Fruit fly (Drosophila melanogaster) whole organism, embryonic: ENCODE data around the gene yellow-e.

Source experiments
- Ada2b ChIP-seq: fragments of 200-800 bp; sonication (Bioruptor generic); IDR thresholded peaks from 2 replicates; pipeline ENCODE4 v1.3.6; 2022; ENCODE audit warnings: missing biosample characterization, missing genetic modification characterization
- Bdp1 ChIP-seq: fragments of 200-800 bp; sonication (Bioruptor generic); optimal IDR thresholded peaks from 3 replicates; lab custom pipeline; 2016; ENCODE audit warnings: missing biosample characterization, missing genetic modification characterization
- Bteb2 ChIP-seq: fragments of 200-800 bp; sonication (Bioruptor generic); optimal IDR thresholded peaks from 2 replicates; lab custom pipeline; 2016; ENCODE audit warnings: missing biosample characterization, missing genetic modification characterization
- CG10462 ChIP-seq: fragments of 200-800 bp; sonication (Bioruptor generic); optimal IDR thresholded peaks from 2 replicates; lab custom pipeline; 2016; ENCODE audit warnings: missing biosample characterization, missing genetic modification characterization
- CG11085 ChIP-seq: fragments of 200-800 bp; sonication (Bioruptor generic); IDR thresholded peaks from 2 replicates; pipeline ENCODE4 v1.3.6; 2022; ENCODE audit warnings: missing biosample characterization, missing genetic modification characterization
- CG13624 ChIP-seq: fragments of 200-800 bp; sonication (Bioruptor generic); optimal IDR thresholded peaks from 2 replicates; lab custom pipeline; 2016; ENCODE audit warnings: missing biosample characterization, missing genetic modification characterization
- CG2116 ChIP-seq: fragments of 200-800 bp; sonication (Bioruptor generic); optimal IDR thresholded peaks from 3 replicates; lab custom pipeline; 2018; ENCODE audit warnings: missing biosample characterization, mild to moderate bottlenecking, missing genetic modification characterization
- CG34376 ChIP-seq: fragments of 200-800 bp; sonication (Bioruptor generic); optimal IDR thresholded peaks from 2 replicates; lab custom pipeline; 2018; ENCODE audit warnings: missing biosample characterization, mild to moderate bottlenecking, missing genetic modification characterization
- CG3838 ChIP-seq: fragments of 200-800 bp; sonication (Bioruptor generic); optimal IDR thresholded peaks from 3 replicates; lab custom pipeline; 2016; ENCODE audit warnings: missing biosample characterization, missing genetic modification characterization
- CG42726 ChIP-seq: fragments of 200-800 bp; sonication (Bioruptor generic); IDR thresholded peaks from 2 replicates; pipeline ENCODE4 v1.3.6; 2022; ENCODE audit warnings: missing biosample characterization, missing genetic modification characterization; ENCODE audit not compliant: partially characterized antibody
- CG43689 ChIP-seq: fragments of 200-800 bp; sonication (Bioruptor generic); IDR thresholded peaks from 2 replicates; pipeline ENCODE4 v1.3.6; 2022; ENCODE audit warnings: missing biosample characterization, missing genetic modification characterization
- CG5180 ChIP-seq: fragments of 200-800 bp; sonication (Bioruptor generic); optimal IDR thresholded peaks from 3 replicates; lab custom pipeline; 2017; ENCODE audit warnings: missing biosample characterization, missing genetic modification characterization, mild to moderate bottlenecking, moderate library complexity, missing genetic modification reagents
- CG6272 ChIP-seq: fragments of 200-800 bp; sonication (Bioruptor generic); IDR thresholded peaks from 2 replicates; pipeline ENCODE4 v1.3.6; 2022; ENCODE audit warnings: missing biosample characterization, missing genetic modification characterization
- CG6689 ChIP-seq: fragments of 200-800 bp; sonication (Bioruptor generic); IDR thresholded peaks from 2 replicates; pipeline ENCODE4 v1.3.6; 2022; ENCODE audit warnings: missing biosample characterization, missing genetic modification characterization
- CG6813 ChIP-seq: fragments of 200-800 bp; sonication (Bioruptor generic); optimal IDR thresholded peaks from 2 replicates; lab custom pipeline; 2017; ENCODE audit warnings: missing biosample characterization, missing genetic modification characterization, mild to moderate bottlenecking, moderate library complexity, missing genetic modification reagents
- CG7928 ChIP-seq: fragments of 200-800 bp; sonication (Bioruptor generic); optimal IDR thresholded peaks from 2 replicates; lab custom pipeline; 2017; ENCODE audit warnings: missing biosample characterization, mild to moderate bottlenecking, missing genetic modification characterization
- CG8281 ChIP-seq: fragments of 200-800 bp; sonication (Bioruptor generic); optimal IDR thresholded peaks from 2 replicates; lab custom pipeline; 2018; ENCODE audit warnings: missing biosample characterization, mild to moderate bottlenecking, missing genetic modification characterization, moderate library complexity
- CG9609 ChIP-seq: fragments of 200-800 bp; sonication (Bioruptor generic); optimal IDR thresholded peaks from 3 replicates; lab custom pipeline; 2016; ENCODE audit warnings: missing biosample characterization, missing genetic modification characterization
- Dek ChIP-seq: fragments of 200-800 bp; sonication (Bioruptor generic); optimal IDR thresholded peaks from 3 replicates; lab custom pipeline; 2019; ENCODE audit warnings: missing biosample characterization, mild to moderate bottlenecking, missing genetic modification characterization, moderate library complexity
- Dp ChIP-seq: fragments of 200-800 bp; sonication (Bioruptor generic); optimal IDR thresholded peaks from 2 replicates; lab custom pipeline; 2018; ENCODE audit warnings: missing biosample characterization, mild to moderate bottlenecking, missing genetic modification characterization, moderate library complexity
- Ets97D ChIP-seq: fragments of 200-800 bp; sonication (Bioruptor generic); optimal IDR thresholded peaks from 3 replicates; lab custom pipeline; 2016; ENCODE audit warnings: missing biosample characterization, missing genetic modification characterization
- Fer3 ChIP-seq: fragments of 200-800 bp; sonication (Bioruptor generic); optimal IDR thresholded peaks from 2 replicates; lab custom pipeline; 2018; ENCODE audit warnings: missing biosample characterization, mild to moderate bottlenecking, missing genetic modification characterization, moderate library complexity
- HLH4C ChIP-seq: fragments of 200-800 bp; sonication (Bioruptor generic); IDR thresholded peaks from 3 replicates; pipeline ENCODE4 v1.3.6; 2022; ENCODE audit warnings: missing biosample characterization, missing genetic modification characterization; ENCODE audit not compliant: partially characterized antibody
- Lhr ChIP-seq: fragments of 200-800 bp; sonication (Bioruptor generic); optimal IDR thresholded peaks from 3 replicates; lab custom pipeline; 2017; ENCODE audit warnings: mild to moderate bottlenecking, missing biosample characterization, missing genetic modification reagents, missing genetic modification characterization
- Lpt ChIP-seq: fragments of >200 bp; optimal IDR thresholded peaks from 2 replicates; lab custom pipeline; 2018; ENCODE audit warnings: missing biosample characterization, missing genetic modification characterization
- MBD-R2 ChIP-seq: fragments of 200-800 bp; sonication (Bioruptor generic); IDR thresholded peaks from 2 replicates; pipeline ENCODE4 v1.3.6; 2022; ENCODE audit warnings: missing biosample characterization, missing genetic modification characterization
- MESR4 ChIP-seq: fragments of 200-800 bp; sonication (Bioruptor generic); optimal IDR thresholded peaks from 2 replicates; lab custom pipeline; 2018; ENCODE audit warnings: missing biosample characterization, mild to moderate bottlenecking, missing genetic modification characterization, moderate library complexity
- Mrtf ChIP-seq: fragments of 200-800 bp; sonication (Bioruptor generic); IDR thresholded peaks from 3 replicates; pipeline ENCODE4 v1.3.6; 2022; ENCODE audit warnings: missing biosample characterization, missing genetic modification characterization
- Nf-YA ChIP-seq: fragments of 200-800 bp; sonication (Bioruptor generic); IDR thresholded peaks from 2 replicates; pipeline ENCODE4 v1.3.6; 2022; ENCODE audit warnings: missing biosample characterization, missing genetic modification characterization
- Stat92E ChIP-seq, 3 experiments: fragments of >200 bp in 2 of 3; fragments of 200-800 bp in 1 of 3; sonication (Bioruptor generic) in 1 of 3; optimal IDR thresholded peaks; 2 replicates each; lab custom pipeline; 2017 to 2019; ENCODE audit warnings: missing biosample characterization in 3 of 3, missing genetic modification characterization in 3 of 3, mild to moderate bottlenecking in 1 of 3, moderate library complexity in 1 of 3
- ab ChIP-seq: fragments of 200-800 bp; sonication (Bioruptor generic); optimal IDR thresholded peaks from 2 replicates; lab custom pipeline; 2016; ENCODE audit warnings: missing biosample characterization, missing genetic modification characterization
- az2 ChIP-seq: fragments of 200-800 bp; sonication (Bioruptor generic); optimal IDR thresholded peaks from 3 replicates; lab custom pipeline; 2016; ENCODE audit warnings: missing biosample characterization, missing genetic modification characterization
- bab2 ChIP-seq: fragments of 200-800 bp; sonication (Bioruptor generic); optimal IDR thresholded peaks from 2 replicates; lab custom pipeline; 2016; ENCODE audit warnings: missing biosample characterization, missing genetic modification characterization
- caup ChIP-seq: fragments of 200-800 bp; sonication (Bioruptor generic); optimal IDR thresholded peaks from 3 replicates; lab custom pipeline; 2017; ENCODE audit warnings: missing biosample characterization, mild to moderate bottlenecking, missing genetic modification characterization, moderate library complexity; ENCODE audit not compliant: severe bottlenecking
- crol ChIP-seq: fragments of 200-800 bp; sonication (Bioruptor generic); IDR thresholded peaks from 2 replicates; pipeline ENCODE4 v1.3.6; 2022; ENCODE audit warnings: missing biosample characterization, missing genetic modification characterization
- dati ChIP-seq: fragments of 200-800 bp; sonication (Bioruptor generic); IDR thresholded peaks from 2 replicates; pipeline ENCODE4 v1.3.6; 2022; ENCODE audit warnings: missing biosample characterization, missing genetic modification characterization
- gfzf ChIP-seq: fragments of 200-800 bp; sonication (Bioruptor generic); optimal IDR thresholded peaks from 2 replicates; lab custom pipeline; 2016; ENCODE audit warnings: missing biosample characterization, mild to moderate bottlenecking, missing genetic modification characterization, moderate library complexity
- gsb ChIP-seq: fragments of 200-800 bp; sonication (Bioruptor generic); IDR thresholded peaks from 2 replicates; pipeline ENCODE4 v1.3.6; 2022; ENCODE audit warnings: missing biosample characterization, missing genetic modification characterization
- her ChIP-seq: fragments of 200-800 bp; sonication (Bioruptor generic); optimal IDR thresholded peaks from 2 replicates; lab custom pipeline; 2016; ENCODE audit warnings: missing biosample characterization, missing genetic modification characterization
- lab ChIP-seq: fragments of 200-800 bp; sonication (Bioruptor generic); optimal IDR thresholded peaks from 3 replicates; lab custom pipeline; 2017; ENCODE audit warnings: missing biosample characterization, missing genetic modification characterization, mild to moderate bottlenecking, moderate library complexity, missing genetic modification reagents
- lola ChIP-seq, 3 experiments: fragments of >200 bp in 2 of 3; fragments of 200-800 bp in 1 of 3; sonication (Bioruptor generic) in 1 of 3; optimal IDR thresholded peaks; 2 replicates each; lab custom pipeline; 2017 to 2019; ENCODE audit warnings: missing biosample characterization in 3 of 3, missing genetic modification characterization in 3 of 3, mild to moderate bottlenecking in 1 of 3, moderate library complexity in 1 of 3
- org-1 ChIP-seq: fragments of 200-800 bp; sonication (Bioruptor generic); optimal IDR thresholded peaks from 2 replicates; lab custom pipeline; 2017; ENCODE audit warnings: missing biosample characterization, missing genetic modification characterization
- pnt ChIP-seq: fragments of 200-800 bp; sonication (Bioruptor generic); optimal IDR thresholded peaks from 3 replicates; lab custom pipeline; 2016; ENCODE audit warnings: missing biosample characterization, missing genetic modification characterization
- psq ChIP-seq: fragments of 200-800 bp; sonication (Bioruptor generic); optimal IDR thresholded peaks from 2 replicates; lab custom pipeline; 2017; ENCODE audit warnings: missing biosample characterization, missing genetic modification characterization
- run ChIP-seq: fragments of 200-800 bp; sonication (Bioruptor generic); optimal IDR thresholded peaks from 3 replicates; lab custom pipeline; 2018; ENCODE audit warnings: missing biosample characterization, mild to moderate bottlenecking, missing genetic modification characterization
- schlank ChIP-seq: fragments of 200-800 bp; sonication (Bioruptor generic); optimal IDR thresholded peaks from 2 replicates; lab custom pipeline; 2018; ENCODE audit warnings: missing biosample characterization, mild to moderate bottlenecking, missing genetic modification characterization
- sens-2 ChIP-seq: fragments of 200-800 bp; sonication (Bioruptor generic); IDR thresholded peaks from 2 replicates; pipeline ENCODE4 v1.3.6; 2022; ENCODE audit warnings: missing biosample characterization, missing genetic modification characterization
- seq ChIP-seq: fragments of 200-800 bp; sonication (Bioruptor generic); IDR thresholded peaks from 2 replicates; pipeline ENCODE4 v1.3.6; 2022; ENCODE audit warnings: missing biosample characterization, missing genetic modification characterization
- tin ChIP-seq: fragments of 200-800 bp; sonication (Bioruptor generic); optimal IDR thresholded peaks from 3 replicates; lab custom pipeline; 2016; ENCODE audit warnings: missing biosample characterization, missing genetic modification characterization
- usp ChIP-seq: fragments of >200 bp; optimal IDR thresholded peaks from 2 replicates; lab custom pipeline; 2017; ENCODE audit warnings: missing biosample characterization, missing genetic modification characterization
- vvl ChIP-seq: fragments of 200-800 bp; sonication (Bioruptor generic); IDR thresholded peaks from 2 replicates; pipeline ENCODE4 v1.3.6; 2022; ENCODE audit warnings: missing biosample characterization, missing genetic modification characterization

yellow-e gene

dm6 chr3R:13433623-13434022 lies 18.5 kb upstream of the yellow-e start (continued):
- TF ChIP-seq MBD-R2 (peak; percentile 9; the same call in 1 of the 2 replicates), Nf-YA (GFP tag; lab: Robert Waterston, UW) (no peak), CG9609 (GFP tag; lab: Kevin White, UChicago) (peak; percentile 31), Fer3 (tag; lab: Kevin White, UChicago) (peak; percentile 63), CG11085 (GFP tag; lab: Robert Waterston, UW) (no peak), lola (GFP tag; optimal IDR thresholded peaks at IDR 0.05; lab: Kevin White, UChicago) (peak in 1 of 3 experiments; percentile 87), Dp (GFP tag; lab: Kevin White, UChicago) (no peak), lab (GFP tag; lab: Kevin White, UChicago) (peak; percentile 82), CG7928 (GFP tag; lab: Kevin White, UChicago) (no peak), CG8281 (tag; lab: Kevin White, UChicago) (peak; percentile 60), seq (peak; percentile 86), HLH4C (GFP tag; lab: Robert Waterston, UW) (no peak), CG43689 (peak; percentile 47; the same call in 1 of the 2 replicates), caup (GFP tag; lab: Kevin White, UChicago) (peak; percentile 70), tin (peak; percentile 32), CG34376 (GFP tag; lab: Kevin White, UChicago) (peak; percentile 12), crol (GFP tag; lab: Robert Waterston, UW) (no peak), Bdp1 (GFP tag; lab: Kevin White, UChicago) (peak; percentile 44), dati (GFP tag; lab: Robert Waterston, UW) (no peak; the same call in 1 of the 2 replicates), Dek (tag; lab: Kevin White, UChicago) (peak; percentile 75), her (GFP tag; lab: Kevin White, UChicago) (peak; percentile 5), vvl (GFP tag; lab: Robert Waterston, UW) (peak; percentile 88), ab (GFP tag; lab: Kevin White, UChicago) (no peak), bab2 (GFP tag; lab: Kevin White, UChicago) (peak; percentile 26), gsb (peak; percentile 39; the same call in 1 of the 2 replicates), CG13624 (GFP tag; lab: Kevin White, UChicago) (no peak), pnt (GFP tag; lab: Kevin White, UChicago) (no peak), MESR4 (GFP tag; lab: Kevin White, UChicago) (peak; percentile 19), run (peak; percentile 72), Stat92E (GFP tag; optimal IDR thresholded peaks at IDR 0.05; lab: Kevin White, UChicago) (no peak), psq (GFP tag; lab: Kevin White, UChicago) (peak; percentile 53), usp (GFP tag; lab: Kevin White, UChicago) (no peak), sens-2 (GFP tag; lab: Robert Waterston, UW) (peak; percentile 61; the same call in 1 of the 2 replicates), CG6813 (peak; percentile 78), Ada2b (peak; percentile 61), CG10462 (peak; percentile 72), Bteb2 (GFP tag; lab: Kevin White, UChicago) (peak; percentile 73), CG6272 (GFP tag; lab: Robert Waterston, UW) (no peak), CG6689 (peak; percentile 71), Lhr (GFP tag; lab: Kevin White, UChicago) (peak; percentile 53), CG5180 (GFP tag; lab: Kevin White, UChicago) (peak; percentile 48), CG3838 (peak; percentile 62), org-1 (GFP tag; lab: Kevin White, UChicago) (peak; percentile 81), gfzf (GFP tag; lab: Kevin White, UChicago) (no peak), CG42726 (GFP tag; lab: Robert Waterston, UW) (no peak), CG2116 (GFP tag; lab: Kevin White, UChicago) (peak; percentile 66), Mrtf (GFP tag; lab: Robert Waterston, UW) (no peak), az2 (GFP tag; lab: Kevin White, UChicago) (peak; percentile 84), Lpt (GFP tag; lab: Kevin White, UChicago) (no peak), schlank (tag; lab: Kevin White, UChicago) (peak; percentile 36), Ets97D (GFP tag; lab: Kevin White, UChicago) (peak; percentile 3)
